Fruit fly (Drosophila melanogaster) whole organism, embryonic: ENCODE data around the gene CG11454.
A peak's percentile ranks its signal among the peaks of the same experiment; 100 is the strongest.

ENCODE experiments used
- B-H2 ChIP-seq: fragments of 200-800 bp; sonication (Bioruptor generic); optimal IDR thresholded peaks from 2 replicates; lab custom pipeline; 2018; ENCODE audit warnings: missing biosample characterization, mild to moderate bottlenecking, missing genetic modification characterization
- Bdp1 ChIP-seq: fragments of 200-800 bp; sonication (Bioruptor generic); optimal IDR thresholded peaks from 3 replicates; lab custom pipeline; 2016; ENCODE audit warnings: missing biosample characterization, missing genetic modification characterization
- CG11695 ChIP-seq: fragments of 200-800 bp; sonication (Bioruptor generic); IDR thresholded peaks from 3 replicates; pipeline ENCODE4 v1.3.6; 2022; ENCODE audit warnings: missing biosample characterization, missing genetic modification characterization
- CG11696 ChIP-seq: fragments of 200-800 bp; sonication (Bioruptor generic); IDR thresholded peaks from 2 replicates; pipeline ENCODE4 v1.3.6; 2022; ENCODE audit warnings: missing biosample characterization, missing genetic modification characterization
- CG12219 ChIP-seq: fragments of 200-800 bp; sonication (Bioruptor generic); optimal IDR thresholded peaks from 3 replicates; lab custom pipeline; 2018; ENCODE audit warnings: missing biosample characterization, mild to moderate bottlenecking, missing genetic modification characterization
- CG12744 ChIP-seq: fragments of 200-800 bp; sonication (Bioruptor generic); optimal IDR thresholded peaks from 2 replicates; lab custom pipeline; 2016; ENCODE audit warnings: missing biosample characterization, missing genetic modification characterization
- CG13424 ChIP-seq: fragments of 200-800 bp; sonication (Bioruptor generic); optimal IDR thresholded peaks from 2 replicates; lab custom pipeline; 2019; ENCODE audit warnings: missing biosample characterization, mild to moderate bottlenecking, missing genetic modification characterization, moderate library complexity
- CG14860 ChIP-seq: fragments of 200-800 bp; sonication (Bioruptor generic); IDR thresholded peaks from 3 replicates; pipeline ENCODE4 v1.3.6; 2022; ENCODE audit warnings: missing biosample characterization, missing genetic modification characterization; ENCODE audit not compliant: partially characterized antibody
- CG17359 ChIP-seq: fragments of 200-800 bp; sonication (Bioruptor generic); optimal IDR thresholded peaks from 3 replicates; lab custom pipeline; 2018; ENCODE audit warnings: missing biosample characterization, mild to moderate bottlenecking, missing genetic modification characterization, moderate library complexity
- CG2712 ChIP-seq: fragments of 200-800 bp; optimal IDR thresholded peaks from 3 replicates; lab custom pipeline; 2019; ENCODE audit warnings: missing biosample characterization, mild to moderate bottlenecking, missing genetic modification characterization, moderate library complexity
- CG31224 ChIP-seq: fragments of 200-800 bp; sonication (Bioruptor generic); IDR thresholded peaks from 2 replicates; pipeline ENCODE4 v1.3.6; 2022; ENCODE audit warnings: missing biosample characterization, missing genetic modification characterization
- CG32767 ChIP-seq: fragments of 200-800 bp; sonication (Bioruptor generic); IDR thresholded peaks from 2 replicates; pipeline ENCODE4 v1.3.6; 2022; ENCODE audit warnings: missing biosample characterization, missing genetic modification characterization
- CG33557 ChIP-seq: fragments of 200-800 bp; sonication (Bioruptor generic); optimal IDR thresholded peaks from 2 replicates; lab custom pipeline; 2019; ENCODE audit warnings: missing biosample characterization, mild to moderate bottlenecking, missing genetic modification characterization, moderate library complexity
- CG42726 ChIP-seq: fragments of 200-800 bp; sonication (Bioruptor generic); IDR thresholded peaks from 2 replicates; pipeline ENCODE4 v1.3.6; 2022; ENCODE audit warnings: missing biosample characterization, missing genetic modification characterization; ENCODE audit not compliant: partially characterized antibody
- CG6272 ChIP-seq: fragments of 200-800 bp; sonication (Bioruptor generic); IDR thresholded peaks from 2 replicates; pipeline ENCODE4 v1.3.6; 2022; ENCODE audit warnings: missing biosample characterization, missing genetic modification characterization
- CG7745 ChIP-seq: fragments of 200-800 bp; sonication (Bioruptor generic); optimal IDR thresholded peaks from 2 replicates; lab custom pipeline; 2018; ENCODE audit warnings: missing biosample characterization, mild to moderate bottlenecking, missing genetic modification characterization, moderate library complexity
- CG7928 ChIP-seq: fragments of 200-800 bp; sonication (Bioruptor generic); optimal IDR thresholded peaks from 2 replicates; lab custom pipeline; 2017; ENCODE audit warnings: missing biosample characterization, mild to moderate bottlenecking, missing genetic modification characterization
- CG8281 ChIP-seq: fragments of 200-800 bp; sonication (Bioruptor generic); optimal IDR thresholded peaks from 2 replicates; lab custom pipeline; 2018; ENCODE audit warnings: missing biosample characterization, mild to moderate bottlenecking, missing genetic modification characterization, moderate library complexity
- CG9797 ChIP-seq: fragments of 200-800 bp; sonication (Bioruptor generic); optimal IDR thresholded peaks from 3 replicates; lab custom pipeline; 2018; ENCODE audit warnings: missing biosample characterization, mild to moderate bottlenecking, missing genetic modification characterization
- Dip2 ChIP-seq: fragments of 200-800 bp; sonication (Bioruptor generic); IDR thresholded peaks from 2 replicates; pipeline ENCODE4 v1.3.6; 2022; ENCODE audit warnings: missing biosample characterization, missing genetic modification characterization
- Doc3 ChIP-seq: fragments of 200-800 bp; sonication (Bioruptor generic); IDR thresholded peaks from 3 replicates; pipeline ENCODE4 v1.3.6; 2022; ENCODE audit warnings: missing biosample characterization, missing genetic modification characterization; ENCODE audit not compliant: partially characterized antibody
- Ets97D ChIP-seq: fragments of 200-800 bp; sonication (Bioruptor generic); optimal IDR thresholded peaks from 3 replicates; lab custom pipeline; 2016; ENCODE audit warnings: missing biosample characterization, missing genetic modification characterization
- Gug ChIP-seq: fragments of 200-800 bp; sonication (Bioruptor generic); IDR thresholded peaks from 4 replicates; pipeline ENCODE4 v1.3.6; 2022; ENCODE audit warnings: missing biosample characterization, missing genetic modification characterization
- Hmx ChIP-seq: fragments of 200-800 bp; sonication (Bioruptor generic); optimal IDR thresholded peaks from 2 replicates; lab custom pipeline; 2016; ENCODE audit warnings: missing biosample characterization, missing genetic modification characterization
- Hr51 ChIP-seq, 2 experiments: fragments of 200-800 bp; sonication (Bioruptor generic); optimal IDR thresholded peaks; 2 replicates in 1 of 2; 3 replicates in 1 of 2; lab custom pipeline; 2016 to 2018; ENCODE audit warnings: missing biosample characterization in 2 of 2, missing genetic modification characterization in 2 of 2, mild to moderate bottlenecking in 1 of 2, moderate library complexity in 1 of 2
- Lhr ChIP-seq: fragments of 200-800 bp; sonication (Bioruptor generic); optimal IDR thresholded peaks from 3 replicates; lab custom pipeline; 2017; ENCODE audit warnings: mild to moderate bottlenecking, missing biosample characterization, missing genetic modification reagents, missing genetic modification characterization
- MBD-R2 ChIP-seq: fragments of 200-800 bp; sonication (Bioruptor generic); IDR thresholded peaks from 2 replicates; pipeline ENCODE4 v1.3.6; 2022; ENCODE audit warnings: missing biosample characterization, missing genetic modification characterization
- NFAT ChIP-seq: fragments of 200-800 bp; sonication (Bioruptor generic); IDR thresholded peaks from 2 replicates; pipeline ENCODE4 v1.3.6; 2022; ENCODE audit warnings: missing biosample characterization, missing genetic modification characterization
- Sox100B ChIP-seq: fragments of 200-800 bp; sonication (Bioruptor generic); optimal IDR thresholded peaks from 3 replicates; lab custom pipeline; 2018; ENCODE audit warnings: missing biosample characterization, mild to moderate bottlenecking, missing genetic modification characterization
- Stat92E ChIP-seq, 3 experiments: fragments of >200 bp in 2 of 3; fragments of 200-800 bp in 1 of 3; sonication (Bioruptor generic) in 1 of 3; optimal IDR thresholded peaks; 2 replicates each; lab custom pipeline; 2017 to 2019; ENCODE audit warnings: missing biosample characterization in 3 of 3, missing genetic modification characterization in 3 of 3, mild to moderate bottlenecking in 1 of 3, moderate library complexity in 1 of 3
- aop ChIP-seq: fragments of 200-800 bp; sonication (Bioruptor generic); IDR thresholded peaks from 2 replicates; pipeline ENCODE4 v1.3.6; 2022; ENCODE audit warnings: missing biosample characterization, missing genetic modification characterization
- crc ChIP-seq: fragments of 200-800 bp; sonication (Bioruptor generic); optimal IDR thresholded peaks from 2 replicates; lab custom pipeline; 2016; ENCODE audit warnings: missing biosample characterization, missing genetic modification characterization
- crol ChIP-seq: fragments of 200-800 bp; sonication (Bioruptor generic); IDR thresholded peaks from 2 replicates; pipeline ENCODE4 v1.3.6; 2022; ENCODE audit warnings: missing biosample characterization, missing genetic modification characterization
- cwo ChIP-seq: fragments of 200-800 bp; sonication (Bioruptor generic); optimal IDR thresholded peaks from 3 replicates; lab custom pipeline; 2017; ENCODE audit warnings: missing biosample characterization, missing genetic modification characterization, mild to moderate bottlenecking, moderate library complexity, missing genetic modification reagents
- dpn ChIP-seq, 2 experiments: fragments of 200-800 bp; sonication (Bioruptor generic); optimal IDR thresholded peaks; 3 replicates each; lab custom pipeline; 2016; ENCODE audit warnings: missing biosample characterization in 2 of 2, missing genetic modification characterization in 2 of 2
- esg ChIP-seq: fragments of 200-800 bp; sonication (Bioruptor generic); conservative IDR thresholded peaks from 2 replicates; pipeline ENCODE4 v1.3.6; 2022; ENCODE audit warnings: missing biosample characterization, missing genetic modification characterization
- eyg ChIP-seq: fragments of 200-800 bp; sonication (Bioruptor generic); optimal IDR thresholded peaks from 3 replicates; lab custom pipeline; 2016; ENCODE audit warnings: missing biosample characterization, missing genetic modification characterization
- her ChIP-seq: fragments of 200-800 bp; sonication (Bioruptor generic); optimal IDR thresholded peaks from 2 replicates; lab custom pipeline; 2016; ENCODE audit warnings: missing biosample characterization, missing genetic modification characterization
- klu ChIP-seq: fragments of 200-800 bp; sonication (Bioruptor generic); IDR thresholded peaks from 2 replicates; pipeline ENCODE4 v1.3.6; 2022; ENCODE audit warnings: missing biosample characterization, missing genetic modification characterization
- kni ChIP-seq: fragments of 200-800 bp; sonication (Bioruptor generic); optimal IDR thresholded peaks from 3 replicates; lab custom pipeline; 2017; ENCODE audit warnings: mild to moderate bottlenecking, missing biosample characterization, missing genetic modification reagents, missing genetic modification characterization
- knrl ChIP-seq: fragments of 200-800 bp; sonication (Bioruptor generic); IDR thresholded peaks from 3 replicates; pipeline ENCODE4 v1.3.6; 2022; ENCODE audit warnings: missing biosample characterization, missing genetic modification characterization; ENCODE audit not compliant: partially characterized antibody
- peb ChIP-seq: fragments of 200-800 bp; sonication (Bioruptor generic); IDR thresholded peaks from 2 replicates; pipeline ENCODE4 v1.3.6; 2022; ENCODE audit warnings: missing biosample characterization, missing genetic modification characterization
- pho ChIP-seq: fragments of 200-800 bp; sonication (Bioruptor generic); optimal IDR thresholded peaks from 2 replicates; lab custom pipeline; 2016; ENCODE audit warnings: missing biosample characterization, missing genetic modification characterization
- pros ChIP-seq: fragments of 200-800 bp; sonication (Bioruptor generic); optimal IDR thresholded peaks from 3 replicates; lab custom pipeline; 2019; ENCODE audit warnings: missing biosample characterization, mild to moderate bottlenecking, missing genetic modification characterization, moderate library complexity
- salm ChIP-seq: fragments of 200-800 bp; sonication (Bioruptor generic); optimal IDR thresholded peaks from 2 replicates; lab custom pipeline; 2018; ENCODE audit warnings: missing biosample characterization, mild to moderate bottlenecking, missing genetic modification characterization
- sr ChIP-seq: fragments of 200-800 bp; sonication (Bioruptor generic); IDR thresholded peaks from 3 replicates; pipeline ENCODE4 v1.3.6; 2022; ENCODE audit warnings: missing biosample characterization, missing genetic modification characterization
- trh ChIP-seq: fragments of 200-800 bp; sonication (Bioruptor generic); optimal IDR thresholded peaks from 2 replicates; lab custom pipeline; 2016; ENCODE audit warnings: missing biosample characterization, missing genetic modification characterization
- unc-4 ChIP-seq: fragments of 200-800 bp; sonication (Bioruptor generic); IDR thresholded peaks from 2 replicates; pipeline ENCODE4 v1.3.6; 2022; ENCODE audit warnings: missing biosample characterization, missing genetic modification characterization; ENCODE audit not compliant: partially characterized antibody
- zfh1 ChIP-seq: fragments of 200-800 bp; sonication (Bioruptor generic); IDR thresholded peaks from 3 replicates; pipeline ENCODE4 v1.3.6; 2022; ENCODE audit warnings: missing biosample characterization, missing genetic modification characterization

Gene CG11454

dm6 chr2L:160581-161452 lies 17.7 kb downstream of the CG11454 start (continued):
- TF ChIP-seq CG17359 (tag; lab: Kevin White, UChicago) (peak; percentile 91), CG32767 (GFP tag; lab: Robert Waterston, UW) (no peak), crol (GFP tag; lab: Robert Waterston, UW) (no peak), CG7745 (peak; percentile 30), Bdp1 (peak; percentile 8), trh (no peak), CG31224 (GFP tag; lab: Robert Waterston, UW) (no peak), Dip2 (GFP tag; lab: Robert Waterston, UW) (no peak), crc (GFP tag; lab: Kevin White, UChicago) (no peak), eyg (no peak), Hmx (GFP tag; lab: Kevin White, UChicago) (no peak), zfh1 (GFP tag; lab: Robert Waterston, UW) (no peak), CG11696 (no peak), CG13424 (tag; lab: Kevin White, UChicago) (peak; percentile 5), NFAT (GFP tag; lab: Robert Waterston, UW) (no peak), CG12744 (GFP tag; lab: Kevin White, UChicago) (no peak), unc-4 (no peak), dpn (GFP tag; optimal IDR thresholded peaks at IDR 0.05; lab: Kevin White, UChicago) (no peak), MBD-R2 (no peak), CG2712 (no peak), her (GFP tag; lab: Kevin White, UChicago) (no peak), CG14860 (GFP tag; lab: Robert Waterston, UW) (no peak), CG11695 (GFP tag; lab: Robert Waterston, UW) (no peak), Ets97D (GFP tag; lab: Kevin White, UChicago) (no peak), pros (GFP tag; lab: Kevin White, UChicago) (peak; percentile 99), B-H2 (GFP tag; lab: Kevin White, UChicago) (peak; percentile 95), Sox100B (GFP tag; lab: Kevin White, UChicago) (no peak), CG33557 (GFP tag; lab: Kevin White, UChicago) (no peak), CG7928 (GFP tag; lab: Kevin White, UChicago) (no peak), Lhr (no peak), salm (tag; lab: Kevin White, UChicago) (no peak), aop (no peak), cwo (peak; percentile 52), CG6272 (no peak), CG9797 (GFP tag; lab: Kevin White, UChicago) (no peak), Doc3 (GFP tag; lab: Robert Waterston, UW) (no peak), Stat92E (GFP tag; optimal IDR thresholded peaks at IDR 0.05; lab: Kevin White, UChicago) (peak in 1 of 3 experiments; percentile 65), pho (peak; percentile 40), klu (GFP tag; lab: Robert Waterston, UW) (no peak), kni (GFP tag; lab: Kevin White, UChicago) (peak; percentile 100), CG8281 (tag; lab: Kevin White, UChicago) (no peak), peb (GFP tag; lab: Robert Waterston, UW) (no peak), CG42726 (GFP tag; lab: Robert Waterston, UW) (no peak), sr (GFP tag; lab: Robert Waterston, UW) (no peak), esg (GFP tag; lab: Robert Waterston, UW) (no peak), Gug (no peak), Hr51 (GFP tag; optimal IDR thresholded peaks at IDR 0.05; lab: Kevin White, UChicago) (peak in 1 of 2 experiments; percentile 25), CG12219 (GFP tag; lab: Kevin White, UChicago) (no peak), knrl (no peak)
